Worm (Caenorhabditis elegans): ENCODE measurements around the gene clec-49.
"Not testable (repeated sequence)": the region's sequence is repeated elsewhere in the genome, so short reads cannot be mapped to it uniquely, and the experiment has no call there.

DNA sequence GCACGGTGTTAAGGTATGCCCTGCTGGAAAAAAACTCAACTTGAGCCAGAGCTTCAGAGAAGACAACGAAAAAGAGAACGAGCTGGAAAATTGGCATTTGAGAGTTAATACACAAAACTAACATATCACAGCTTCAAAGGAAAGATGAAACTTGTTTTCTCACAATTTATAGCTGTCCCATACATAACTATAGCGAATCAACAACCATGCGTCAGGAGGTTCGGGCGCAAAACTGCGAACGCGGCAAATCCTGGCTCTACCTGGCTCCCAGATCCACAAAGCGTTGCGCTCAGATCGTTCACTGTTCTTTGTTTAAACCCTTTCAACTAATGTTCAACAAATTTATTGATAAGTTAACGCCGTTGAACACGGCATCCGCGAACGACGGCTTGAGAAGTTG lies 39.4 kb downstream of the clec-49 start, which contains the start of gene Y43F8C.23:
- TF ChIP-seq daf-19 (GFP tag; conservative IDR thresholded peaks at IDR 0.05); nhr-11 (tag; optimal IDR thresholded peaks at IDR 0.05): not testable (repeated sequence)
